Worm (Caenorhabditis elegans) whole organism, late embryonic: ENCODE results near the gene W08E12.9.

Experiments
- C08G9.2 ChIP-seq: sonication (generic microtip); optimal IDR thresholded peaks from 2 replicates; lab custom pipeline; 2016; ENCODE audit warnings: mild to moderate bottlenecking, missing genetic modification characterization, moderate library complexity, missing compliant biosample characterization
- C38D4.7 ChIP-seq: fragments of 200-800 bp; sonication (Bioruptor generic); optimal IDR thresholded peaks from 2 replicates; lab custom pipeline; 2018; ENCODE audit warnings: mild to moderate bottlenecking, missing genetic modification characterization, moderate library complexity, missing compliant biosample characterization
- K09A11.1 ChIP-seq: sonication (generic microtip); optimal IDR thresholded peaks from 2 replicates; lab custom pipeline; 2017; ENCODE audit warnings: antibody characterized with exemption, mild to moderate bottlenecking, missing genetic modification characterization, missing compliant biosample characterization; ENCODE audit not compliant: insufficient read depth
- Y22D7AL.16 ChIP-seq: sonication (generic microtip); optimal IDR thresholded peaks from 2 replicates; lab custom pipeline; 2016; ENCODE audit warnings: missing genetic modification characterization, missing compliant biosample characterization
- ceh-18 ChIP-seq: sonication (generic microtip); optimal IDR thresholded peaks from 2 replicates; lab custom pipeline; 2016; ENCODE audit warnings: missing genetic modification characterization, missing compliant biosample characterization
- ceh-2 ChIP-seq: sonication (generic microtip); optimal IDR thresholded peaks from 2 replicates; lab custom pipeline; 2016; ENCODE audit warnings: missing genotype, missing genetic modification characterization, missing compliant biosample characterization
- ceh-22 ChIP-seq: sonication (generic microtip); optimal IDR thresholded peaks from 2 replicates; lab custom pipeline; 2017; ENCODE audit warnings: missing biosample characterization, missing genetic modification characterization
- ceh-24 ChIP-seq: sonication (generic microtip); optimal IDR thresholded peaks from 2 replicates; lab custom pipeline; 2016; ENCODE audit warnings: mild to moderate bottlenecking, missing genetic modification characterization, missing compliant biosample characterization
- ceh-31 ChIP-seq: sonication (generic microtip); optimal IDR thresholded peaks from 2 replicates; lab custom pipeline; 2016; ENCODE audit warnings: missing genetic modification characterization, missing compliant biosample characterization
- ceh-34 ChIP-seq: sonication (generic microtip); optimal IDR thresholded peaks from 2 replicates; lab custom pipeline; 2016; ENCODE audit warnings: mild to moderate bottlenecking, missing genetic modification characterization, missing compliant biosample characterization
- ceh-45 ChIP-seq: fragments of 200-800 bp; sonication (Bioruptor generic); IDR thresholded peaks from 2 replicates; pipeline ENCODE4 v1.3.6; 2022; ENCODE audit warnings: missing genetic modification reagents, missing genetic modification characterization, missing compliant biosample characterization
- ceh-9 ChIP-seq: sonication (generic microtip); optimal IDR thresholded peaks from 2 replicates; lab custom pipeline; 2016; ENCODE audit warnings: mild to moderate bottlenecking, missing genetic modification characterization, inconsistent platforms, missing compliant biosample characterization
- che-1 ChIP-seq: sonication (generic microtip); optimal IDR thresholded peaks from 2 replicates; lab custom pipeline; 2016; ENCODE audit warnings: mild to moderate bottlenecking, missing genetic modification characterization, missing compliant biosample characterization
- dmd-4 ChIP-seq: sonication (generic microtip); optimal IDR thresholded peaks from 2 replicates; lab custom pipeline; 2016; ENCODE audit warnings: borderline replicate concordance, missing genetic modification characterization, missing compliant biosample characterization
- dve-1 ChIP-seq: sonication (generic microtip); optimal IDR thresholded peaks from 2 replicates; lab custom pipeline; 2017; ENCODE audit warnings: antibody characterized with exemption, mild to moderate bottlenecking, missing genetic modification characterization, missing compliant biosample characterization
- elt-2 ChIP-seq: sonication (generic microtip); optimal IDR thresholded peaks from 2 replicates; lab custom pipeline; 2016; ENCODE audit warnings: missing genetic modification reagents, missing genetic modification characterization, missing compliant biosample characterization
- elt-4 ChIP-seq: sonication (generic microtip); optimal IDR thresholded peaks from 2 replicates; lab custom pipeline; 2016; ENCODE audit warnings: missing genetic modification characterization, missing compliant biosample characterization
- eyg-1 ChIP-seq: sonication (generic microtip); optimal IDR thresholded peaks from 2 replicates; lab custom pipeline; 2016; ENCODE audit warnings: missing genotype, missing genetic modification characterization, missing compliant biosample characterization
- fax-1 ChIP-seq: sonication (generic microtip); optimal IDR thresholded peaks from 2 replicates; lab custom pipeline; 2016; ENCODE audit warnings: missing genotype, missing genetic modification characterization, missing compliant biosample characterization
- fkh-10 ChIP-seq: fragments of 150-350 bp; optimal IDR thresholded peaks from 2 replicates; lab custom pipeline; 2014; ENCODE audit warnings: missing biosample characterization, missing genetic modification reagents, missing genetic modification characterization
- fkh-6 ChIP-seq: sonication (generic microtip); optimal IDR thresholded peaks from 2 replicates; lab custom pipeline; 2016; ENCODE audit warnings: missing genetic modification characterization, missing compliant biosample characterization
- hlh-15 ChIP-seq: sonication (generic microtip); optimal IDR thresholded peaks from 2 replicates; lab custom pipeline; 2016; ENCODE audit warnings: missing genetic modification characterization, missing compliant biosample characterization
- hlh-30 ChIP-seq: sonication (generic microtip); optimal IDR thresholded peaks from 2 replicates; lab custom pipeline; 2017; ENCODE audit warnings: antibody characterized with exemption, missing genetic modification characterization, missing compliant biosample characterization; ENCODE audit not compliant: insufficient read depth
- hlh-8 ChIP-seq: sonication (generic microtip); optimal IDR thresholded peaks from 2 replicates; lab custom pipeline; 2016; ENCODE audit warnings: missing genotype, missing genetic modification characterization, missing compliant biosample characterization
- lim-6 ChIP-seq: sonication (generic microtip); optimal IDR thresholded peaks from 2 replicates; lab custom pipeline; 2016; ENCODE audit warnings: missing genetic modification characterization, missing compliant biosample characterization
- mec-3 ChIP-seq: sonication (generic microtip); optimal IDR thresholded peaks from 2 replicates; lab custom pipeline; 2016; ENCODE audit warnings: borderline replicate concordance, missing genetic modification characterization, missing compliant biosample characterization
- nfya-1 ChIP-seq: sonication (generic microtip); optimal IDR thresholded peaks from 2 replicates; lab custom pipeline; 2017; ENCODE audit warnings: missing genetic modification characterization, mild to moderate bottlenecking, missing compliant biosample characterization, antibody characterized with exemption, moderate library complexity
- nhr-232 ChIP-seq: sonication (generic microtip); optimal IDR thresholded peaks from 2 replicates; lab custom pipeline; 2016; ENCODE audit warnings: missing genetic modification characterization, missing compliant biosample characterization
- pax-1 ChIP-seq: fragments of 150-350 bp; optimal IDR thresholded peaks from 2 replicates; lab custom pipeline; 2014; ENCODE audit warnings: missing biosample characterization, missing genetic modification characterization
- pqm-1 ChIP-seq: sonication (generic microtip); optimal IDR thresholded peaks from 2 replicates; lab custom pipeline; 2016; ENCODE audit warnings: missing genetic modification characterization, missing compliant biosample characterization
- pros-1 ChIP-seq: fragments of 150-350 bp; optimal IDR thresholded peaks from 2 replicates; lab custom pipeline; 2014; ENCODE audit warnings: missing biosample characterization, missing genetic modification reagents, missing genetic modification characterization
- rnt-1 ChIP-seq: sonication (generic microtip); optimal IDR thresholded peaks from 2 replicates; lab custom pipeline; 2016; ENCODE audit warnings: missing genetic modification characterization, missing compliant biosample characterization
- sdc-2 ChIP-seq: sonication (generic microtip); optimal IDR thresholded peaks from 2 replicates; lab custom pipeline; 2016; ENCODE audit warnings: missing genotype, missing genetic modification characterization, missing compliant biosample characterization
- syd-9 ChIP-seq: sonication (generic microtip); optimal IDR thresholded peaks from 2 replicates; lab custom pipeline; 2016; ENCODE audit warnings: mild to moderate bottlenecking, missing genetic modification characterization, moderate library complexity, missing compliant biosample characterization
- tbx-2 ChIP-seq: sonication (generic microtip); optimal IDR thresholded peaks from 2 replicates; lab custom pipeline; 2016; ENCODE audit warnings: missing genetic modification characterization, missing compliant biosample characterization
- ttx-3 ChIP-seq: sonication (generic microtip); optimal IDR thresholded peaks from 2 replicates; lab custom pipeline; 2016; ENCODE audit warnings: missing genetic modification reagents, missing genetic modification characterization, missing compliant biosample characterization
- unc-42 ChIP-seq: sonication (generic microtip); optimal IDR thresholded peaks from 2 replicates; lab custom pipeline; 2016; ENCODE audit warnings: missing genotype, missing genetic modification characterization, missing compliant biosample characterization
- zip-5 ChIP-seq: sonication (generic microtip); optimal IDR thresholded peaks from 2 replicates; lab custom pipeline; 2016; ENCODE audit warnings: missing genetic modification characterization, missing compliant biosample characterization
- ztf-16 ChIP-seq: sonication (generic microtip); optimal IDR thresholded peaks from 2 replicates; lab custom pipeline; 2017; ENCODE audit warnings: missing genetic modification characterization, missing compliant biosample characterization

The W08E12.9 gene

ce11 chrIV:3349977-3350580 lies 42.7 kb upstream of the W08E12.9 start, which contains the start of gene elks-1 (continued):
- TF ChIP-seq ceh-9 (tag; lab: Kevin White, UChicago) = no peak

ce11 chrIV:3348334-3348733 lies 41.0 kb upstream of the W08E12.9 start:
- TF ChIP-seq ceh-2 (tag; lab: Kevin White, UChicago) = no peak
- TF ChIP-seq nhr-232 = no peak
- no peak for TF ChIP-seq fkh-10 (GFP tag; lab: Kevin White, UChicago)
- TF ChIP-seq hlh-8 (tag; lab: Kevin White, UChicago) = no peak
- TF ChIP-seq eyg-1 (tag; lab: Kevin White, UChicago) = no peak
- TF ChIP-seq mec-3 (tag; lab: Kevin White, UChicago) = no peak
- TF ChIP-seq dmd-4 (tag; lab: Kevin White, UChicago) = no peak
- TF ChIP-seq ceh-9 (tag; lab: Kevin White, UChicago) = no peak
- TF ChIP-seq syd-9 (tag; lab: Kevin White, UChicago) = no peak
- TF ChIP-seq C38D4.7 = no peak
- TF ChIP-seq ceh-45 (GFP tag; lab: Robert Waterston, UW) = no peak
- no peak for TF ChIP-seq zip-5 (tag; lab: Kevin White, UChicago)
- no peak for TF ChIP-seq pros-1 (tag; lab: Kevin White, UChicago)
- no peak for TF ChIP-seq ztf-16 (tag; lab: Kevin White, UChicago)
- no peak for TF ChIP-seq hlh-15 (tag; lab: Kevin White, UChicago)
- no peak for TF ChIP-seq unc-42 (tag; lab: Kevin White, UChicago)
- TF ChIP-seq che-1 (tag; lab: Kevin White, UChicago) = no peak
- no peak for TF ChIP-seq elt-4 (tag; lab: Kevin White, UChicago)
- TF ChIP-seq fax-1 (tag; lab: Kevin White, UChicago) = no peak
- TF ChIP-seq ttx-3 (tag; lab: Kevin White, UChicago) = no peak

ce11 chrIV:3345484-3345883 lies 38.1 kb upstream of the W08E12.9 start:
- TF ChIP-seq pqm-1 (tag; lab: Kevin White, UChicago) (no peak), ceh-22 (tag; lab: Kevin White, UChicago) (no peak), sdc-2 (tag; lab: Kevin White, UChicago) (no peak), fkh-6 (tag; lab: Kevin White, UChicago) (no peak)

- TF ChIP-seq Y22D7AL.16 (tag; lab: Kevin White, UChicago) (no peak), K09A11.1 (tag; lab: Kevin White, UChicago) (no peak), fkh-6 (tag; lab: Kevin White, UChicago) (no peak), lim-6 (tag; lab: Kevin White, UChicago) (no peak), C08G9.2 (tag; lab: Kevin White, UChicago) (no peak), ceh-24 (tag; lab: Kevin White, UChicago) (no peak), hlh-8 (tag; lab: Kevin White, UChicago) (no peak)
- TF ChIP-seq, all 69 proteins: peak for 0
Measured at ce11 chrIV:3341170-3341569, 33.8 kb upstream of the W08E12.9 start, which contains the start of gene F42A6.2. F42A6.2 (plus strand) TSS chrIV:3341470.

- TF ChIP-seq ceh-31 (tag; lab: Kevin White, UChicago) = peak; percentile 59
- TF ChIP-seq elt-2 (tag; lab: Kevin White, UChicago) = peak; percentile 56
- no peak for TF ChIP-seq lim-6 (tag; lab: Kevin White, UChicago)
- peak; percentile 86 for TF ChIP-seq nfya-1 (tag; lab: Kevin White, UChicago)
- peak; percentile 6 for TF ChIP-seq unc-42 (tag; lab: Kevin White, UChicago)
- TF ChIP-seq hlh-30 (tag; lab: Kevin White, UChicago) = peak; percentile 35
- peak; percentile 16 for TF ChIP-seq tbx-2
- peak; percentile 21 for TF ChIP-seq ceh-18 (tag; lab: Kevin White, UChicago)
- no peak for TF ChIP-seq che-1 (tag; lab: Kevin White, UChicago)
- TF ChIP-seq pax-1 (tag; lab: Kevin White, UChicago) = peak; percentile 81
- peak; percentile 33 for TF ChIP-seq dve-1 (tag; lab: Kevin White, UChicago)
- peak; percentile 70 for TF ChIP-seq rnt-1 (tag; lab: Kevin White, UChicago)
- TF ChIP-seq fkh-6 (tag; lab: Kevin White, UChicago) = no peak
- TF ChIP-seq ceh-34 (tag; lab: Kevin White, UChicago) = peak; percentile 23
- TF ChIP-seq, all 69 proteins: peak for 11
Measured at ce11 chrIV:3338676-3339075, 31.3 kb upstream of the W08E12.9 start, which contains the start of gene hrpa-1. hrpa-1 (minus strand) TSS chrIV:3338867.
